Fruit fly (Drosophila melanogaster) whole organism, embryonic: Measurements from ENCODE around the gene Spn75F.

Experiments
- Aef1 ChIP-seq: fragments of 200-800 bp; sonication (Bioruptor generic); IDR thresholded peaks from 3 replicates; pipeline ENCODE4 v1.3.6; 2022; ENCODE audit warnings: missing biosample characterization, missing genetic modification characterization
- Atf6 ChIP-seq: fragments of 200-800 bp; sonication (Bioruptor generic); IDR thresholded peaks from 2 replicates; pipeline ENCODE4 v1.3.6; 2022; ENCODE audit warnings: missing biosample characterization, missing genetic modification characterization
- CG10979 ChIP-seq: fragments of 200-800 bp; sonication (Bioruptor generic); optimal IDR thresholded peaks from 2 replicates; lab custom pipeline; 2018; ENCODE audit warnings: missing biosample characterization, mild to moderate bottlenecking, missing genetic modification characterization, moderate library complexity
- CG11560 ChIP-seq: fragments of 200-800 bp; sonication (Bioruptor generic); IDR thresholded peaks from 3 replicates; pipeline ENCODE4 v1.3.6; 2022; ENCODE audit warnings: missing biosample characterization, missing genetic modification characterization
- CG14014 ChIP-seq: fragments of 200-800 bp; sonication (Bioruptor generic); IDR thresholded peaks from 2 replicates; pipeline ENCODE4 v1.3.6; 2022; ENCODE audit warnings: missing biosample characterization, missing genetic modification characterization
- CG17359 ChIP-seq: fragments of 200-800 bp; sonication (Bioruptor generic); optimal IDR thresholded peaks from 3 replicates; lab custom pipeline; 2018; ENCODE audit warnings: missing biosample characterization, mild to moderate bottlenecking, missing genetic modification characterization, moderate library complexity
- CG1792 ChIP-seq: fragments of 200-800 bp; sonication (Bioruptor generic); optimal IDR thresholded peaks from 2 replicates; lab custom pipeline; 2016; ENCODE audit warnings: missing biosample characterization, missing genetic modification characterization
- CG18619 ChIP-seq: fragments of 200-800 bp; sonication (Bioruptor generic); optimal IDR thresholded peaks from 3 replicates; lab custom pipeline; 2017; ENCODE audit warnings: missing biosample characterization, mild to moderate bottlenecking, missing genetic modification characterization
- CG2116 ChIP-seq: fragments of 200-800 bp; sonication (Bioruptor generic); optimal IDR thresholded peaks from 3 replicates; lab custom pipeline; 2018; ENCODE audit warnings: missing biosample characterization, mild to moderate bottlenecking, missing genetic modification characterization
- CG2202 ChIP-seq: fragments of 200-800 bp; sonication (Bioruptor generic); optimal IDR thresholded peaks from 2 replicates; lab custom pipeline; 2018; ENCODE audit warnings: missing biosample characterization, mild to moderate bottlenecking, missing genetic modification characterization
- CG30020 ChIP-seq: fragments of 200-800 bp; optimal IDR thresholded peaks from 2 replicates; lab custom pipeline; 2019; ENCODE audit warnings: missing biosample characterization, mild to moderate bottlenecking, missing genetic modification characterization, moderate library complexity
- CG31388 ChIP-seq: fragments of 200-800 bp; sonication (Bioruptor generic); optimal IDR thresholded peaks from 2 replicates; lab custom pipeline; 2016; ENCODE audit warnings: missing biosample characterization, missing genetic modification characterization
- CG32532 ChIP-seq: fragments of 200-800 bp; sonication (Bioruptor generic); IDR thresholded peaks from 2 replicates; pipeline ENCODE4 v1.3.6; 2022; ENCODE audit warnings: missing biosample characterization, missing genetic modification characterization
- CG4730 ChIP-seq: fragments of 200-800 bp; sonication (Bioruptor generic); IDR thresholded peaks from 2 replicates; pipeline ENCODE4 v1.3.6; 2022; ENCODE audit warnings: missing biosample characterization, missing genetic modification characterization
- CG6689 ChIP-seq: fragments of 200-800 bp; sonication (Bioruptor generic); IDR thresholded peaks from 2 replicates; pipeline ENCODE4 v1.3.6; 2022; ENCODE audit warnings: missing biosample characterization, missing genetic modification characterization
- Dad ChIP-seq: fragments of 200-800 bp; sonication (Bioruptor generic); optimal IDR thresholded peaks from 3 replicates; lab custom pipeline; 2016; ENCODE audit warnings: missing biosample characterization, missing genetic modification characterization
- Dip2 ChIP-seq: fragments of 200-800 bp; sonication (Bioruptor generic); IDR thresholded peaks from 2 replicates; pipeline ENCODE4 v1.3.6; 2022; ENCODE audit warnings: missing biosample characterization, missing genetic modification characterization
- MTF-1 ChIP-seq: fragments of 200-800 bp; sonication (Bioruptor generic); optimal IDR thresholded peaks from 2 replicates; lab custom pipeline; 2018; ENCODE audit warnings: missing biosample characterization, mild to moderate bottlenecking, missing genetic modification characterization, borderline replicate concordance
- Med ChIP-seq: fragments of 200-800 bp; sonication (Bioruptor generic); peaks from one replicate; lab custom pipeline; 2016; ENCODE audit warnings: missing biosample characterization, missing genetic modification characterization, mild to moderate bottlenecking, inconsistent platforms, moderate library complexity
- NC2α ChIP-seq: fragments of 200-800 bp; sonication (Bioruptor generic); optimal IDR thresholded peaks from 2 replicates; lab custom pipeline; 2016; ENCODE audit warnings: missing biosample characterization, missing genetic modification characterization
- NC2β ChIP-seq: fragments of 200-800 bp; sonication (Bioruptor generic); optimal IDR thresholded peaks from 2 replicates; lab custom pipeline; 2016; ENCODE audit warnings: missing biosample characterization, missing genetic modification characterization
- NFAT ChIP-seq: fragments of 200-800 bp; sonication (Bioruptor generic); IDR thresholded peaks from 2 replicates; pipeline ENCODE4 v1.3.6; 2022; ENCODE audit warnings: missing biosample characterization, missing genetic modification characterization
- Ravus ChIP-seq: fragments of 200-800 bp; sonication (Bioruptor generic); IDR thresholded peaks from 2 replicates; pipeline ENCODE4 v1.3.6; 2022; ENCODE audit warnings: missing biosample characterization, missing genetic modification characterization
- Xrp1 ChIP-seq: fragments of 200-800 bp; sonication (Bioruptor generic); IDR thresholded peaks from 2 replicates; pipeline ENCODE4 v1.3.6; 2022; ENCODE audit warnings: missing biosample characterization, missing genetic modification characterization
- abd-A ChIP-seq: fragments of 200-800 bp; sonication (Bioruptor generic); optimal IDR thresholded peaks from 3 replicates; lab custom pipeline; 2019; ENCODE audit warnings: missing biosample characterization, mild to moderate bottlenecking, missing genetic modification characterization, moderate library complexity
- al ChIP-seq: fragments of 200-800 bp; sonication (Bioruptor generic); IDR thresholded peaks from 2 replicates; pipeline ENCODE4 v1.3.6; 2022; ENCODE audit warnings: missing biosample characterization, missing genetic modification characterization
- aop ChIP-seq: fragments of 200-800 bp; sonication (Bioruptor generic); IDR thresholded peaks from 2 replicates; pipeline ENCODE4 v1.3.6; 2022; ENCODE audit warnings: missing biosample characterization, missing genetic modification characterization
- ash1 ChIP-seq: fragments of 200-800 bp; sonication (Bioruptor generic); optimal IDR thresholded peaks from 2 replicates; lab custom pipeline; 2018; ENCODE audit warnings: missing biosample characterization, mild to moderate bottlenecking, missing genetic modification characterization
- bowl ChIP-seq: fragments of 200-800 bp; sonication (Bioruptor generic); IDR thresholded peaks from 2 replicates; pipeline ENCODE4 v1.3.6; 2022; ENCODE audit warnings: missing biosample characterization, missing genetic modification characterization
- cas ChIP-seq: fragments of 200-800 bp; sonication (Bioruptor generic); IDR thresholded peaks from 2 replicates; pipeline ENCODE4 v1.3.6; 2022; ENCODE audit warnings: missing biosample characterization, missing genetic modification characterization
- corto ChIP-seq: fragments of 200-800 bp; sonication (Bioruptor generic); optimal IDR thresholded peaks from 2 replicates; lab custom pipeline; 2016; ENCODE audit warnings: missing biosample characterization, mild to moderate bottlenecking, missing genetic modification characterization, moderate library complexity
- danr ChIP-seq: fragments of 200-800 bp; sonication (Bioruptor generic); IDR thresholded peaks from 2 replicates; pipeline ENCODE4 v1.3.6; 2022; ENCODE audit warnings: missing biosample characterization, missing genetic modification characterization
- dimm ChIP-seq: fragments of 200-800 bp; sonication (Bioruptor generic); IDR thresholded peaks from 2 replicates; pipeline ENCODE4 v1.3.6; 2022; ENCODE audit warnings: missing biosample characterization, missing genetic modification characterization
- esg ChIP-seq: fragments of 200-800 bp; sonication (Bioruptor generic); conservative IDR thresholded peaks from 2 replicates; pipeline ENCODE4 v1.3.6; 2022; ENCODE audit warnings: missing biosample characterization, missing genetic modification characterization
- gro ChIP-seq: fragments of 200-800 bp; sonication (Bioruptor generic); optimal IDR thresholded peaks from 2 replicates; lab custom pipeline; 2016; ENCODE audit warnings: missing biosample characterization, missing genetic modification characterization
- h ChIP-seq: fragments of >200 bp; optimal IDR thresholded peaks from 2 replicates; lab custom pipeline; 2017
- jing ChIP-seq: fragments of 200-800 bp; sonication (Bioruptor generic); optimal IDR thresholded peaks from 2 replicates; lab custom pipeline; 2018; ENCODE audit warnings: missing biosample characterization, mild to moderate bottlenecking, missing genetic modification characterization
- kah ChIP-seq: fragments of 200-800 bp; sonication (Bioruptor generic); optimal IDR thresholded peaks from 2 replicates; lab custom pipeline; 2018; ENCODE audit warnings: missing biosample characterization, mild to moderate bottlenecking, missing genetic modification characterization
- lilli ChIP-seq: fragments of 200-800 bp; sonication (Bioruptor generic); optimal IDR thresholded peaks from 3 replicates; lab custom pipeline; 2016; ENCODE audit warnings: missing biosample characterization, missing genetic modification characterization
- nerfin-1 ChIP-seq: fragments of 200-800 bp; sonication (Bioruptor generic); optimal IDR thresholded peaks from 3 replicates; lab custom pipeline; 2019; ENCODE audit warnings: missing biosample characterization, mild to moderate bottlenecking, missing genetic modification characterization, moderate library complexity
- nerfin-2 ChIP-seq: fragments of 200-800 bp; sonication (Bioruptor generic); IDR thresholded peaks from 2 replicates; pipeline ENCODE4 v1.3.6; 2022; ENCODE audit warnings: missing biosample characterization, missing genetic modification characterization; ENCODE audit not compliant: partially characterized antibody
- pho ChIP-seq: fragments of 200-800 bp; sonication (Bioruptor generic); optimal IDR thresholded peaks from 2 replicates; lab custom pipeline; 2016; ENCODE audit warnings: missing biosample characterization, missing genetic modification characterization
- pros ChIP-seq: fragments of 200-800 bp; sonication (Bioruptor generic); optimal IDR thresholded peaks from 3 replicates; lab custom pipeline; 2019; ENCODE audit warnings: missing biosample characterization, mild to moderate bottlenecking, missing genetic modification characterization, moderate library complexity
- salm ChIP-seq: fragments of 200-800 bp; sonication (Bioruptor generic); optimal IDR thresholded peaks from 2 replicates; lab custom pipeline; 2018; ENCODE audit warnings: missing biosample characterization, mild to moderate bottlenecking, missing genetic modification characterization
- sima ChIP-seq: fragments of 200-800 bp; sonication (Bioruptor generic); optimal IDR thresholded peaks from 2 replicates; lab custom pipeline; 2016; ENCODE audit warnings: missing biosample characterization, missing genetic modification characterization
- so ChIP-seq: fragments of 200-800 bp; sonication (Bioruptor generic); IDR thresholded peaks from 3 replicates; pipeline ENCODE4 v1.3.6; 2022; ENCODE audit warnings: missing biosample characterization, missing genetic modification characterization
- sqz ChIP-seq: fragments of 200-800 bp; sonication (Bioruptor generic); optimal IDR thresholded peaks from 3 replicates; lab custom pipeline; 2018; ENCODE audit warnings: missing biosample characterization, mild to moderate bottlenecking, missing genetic modification characterization
- stc ChIP-seq: fragments of 200-800 bp; sonication (Bioruptor generic); IDR thresholded peaks from 2 replicates; pipeline ENCODE4 v1.3.6; 2022; ENCODE audit warnings: missing biosample characterization, missing genetic modification characterization
- tap ChIP-seq: fragments of 200-800 bp; optimal IDR thresholded peaks from 3 replicates; lab custom pipeline; 2019; ENCODE audit warnings: missing biosample characterization, mild to moderate bottlenecking, missing genetic modification characterization, moderate library complexity
- trh ChIP-seq: fragments of 200-800 bp; sonication (Bioruptor generic); optimal IDR thresholded peaks from 2 replicates; lab custom pipeline; 2016; ENCODE audit warnings: missing biosample characterization, missing genetic modification characterization
- z ChIP-seq: fragments of 200-800 bp; sonication (Bioruptor generic); IDR thresholded peaks from 3 replicates; pipeline ENCODE4 v1.3.6; 2022; ENCODE audit warnings: missing biosample characterization, missing genetic modification characterization
- zf30C ChIP-seq: fragments of 200-800 bp; sonication (Bioruptor generic); optimal IDR thresholded peaks from 3 replicates; lab custom pipeline; 2018; ENCODE audit warnings: missing biosample characterization, mild to moderate bottlenecking, missing genetic modification characterization
- zfh1 ChIP-seq: fragments of 200-800 bp; sonication (Bioruptor generic); IDR thresholded peaks from 3 replicates; pipeline ENCODE4 v1.3.6; 2022; ENCODE audit warnings: missing biosample characterization, missing genetic modification characterization

The Spn75F gene

DNA sequence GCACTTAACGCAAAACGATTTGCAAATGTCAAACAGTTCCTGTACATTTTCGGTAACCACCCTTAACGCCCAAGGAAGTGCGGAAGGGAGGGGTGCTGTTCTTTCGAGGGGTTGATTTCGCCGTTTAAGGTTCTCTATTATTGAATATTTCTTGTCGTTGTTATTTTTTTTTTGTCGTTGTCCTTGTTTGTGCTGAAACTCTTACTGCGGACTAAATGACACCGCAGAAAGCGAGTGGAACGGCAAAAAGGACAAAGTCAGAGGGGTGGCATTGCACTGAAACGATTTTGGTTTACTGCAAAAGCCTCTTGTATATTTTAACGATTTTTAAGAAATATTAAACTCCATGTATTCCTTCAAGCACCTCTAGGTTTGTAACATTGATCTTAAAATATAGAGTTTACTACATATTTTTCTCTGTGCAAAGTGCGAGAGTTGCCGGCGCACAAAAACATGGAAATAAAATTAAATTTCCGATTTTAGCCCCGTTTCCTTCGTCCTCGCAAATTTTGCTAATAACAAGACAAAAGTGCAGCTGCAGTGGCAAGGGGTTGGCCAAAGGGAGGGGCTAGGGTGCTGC is 22.6 kb upstream of the Spn75F start:
- TF ChIP-seq CG14014 (GFP tag; lab: Robert Waterston, UW) (no peak), al (GFP tag; lab: Robert Waterston, UW) (no peak), CG32532 (no peak), zfh1 (GFP tag; lab: Robert Waterston, UW) (no peak), jing (GFP tag; lab: Kevin White, UChicago) (no peak), bowl (GFP tag; lab: Robert Waterston, UW) (no peak), aop (no peak), Atf6 (GFP tag; lab: Robert Waterston, UW) (0 out of 2 replicates have a peak, but pooled peaks have one; percentile 13), z (GFP tag; lab: Robert Waterston, UW) (no peak), Dip2 (GFP tag; lab: Robert Waterston, UW) (no peak), NC2β (GFP tag; lab: Kevin White, UChicago) (peak; percentile 8), pho (no peak), MTF-1 (GFP tag; lab: Kevin White, UChicago) (no peak), CG10979 (tag; lab: Kevin White, UChicago) (no peak), corto (GFP tag; lab: Kevin White, UChicago) (no peak), CG17359 (tag; lab: Kevin White, UChicago) (peak; percentile 10), abd-A (tag; lab: Kevin White, UChicago) (peak; percentile 15), Med (GFP tag; lab: Kevin White, UChicago) (peak; percentile 63), stc (no peak), CG18619 (GFP tag; lab: Kevin White, UChicago) (no peak), so (no peak), tap (no peak), dimm (GFP tag; lab: Robert Waterston, UW) (no peak), pros (GFP tag; lab: Kevin White, UChicago) (peak; percentile 95), zf30C (peak; percentile 31), CG31388 (no peak), Dad (GFP tag; lab: Kevin White, UChicago) (no peak), CG2116 (GFP tag; lab: Kevin White, UChicago) (no peak), ash1 (GFP tag; lab: Kevin White, UChicago) (no peak), trh (GFP tag; lab: Kevin White, UChicago) (no peak), Xrp1 (GFP tag; lab: Robert Waterston, UW) (0 out of 2 replicates have a peak, but pooled peaks have one; percentile 21), nerfin-1 (tag; lab: Kevin White, UChicago) (peak; percentile 28), salm (tag; lab: Kevin White, UChicago) (no peak), cas (GFP tag; lab: Robert Waterston, UW) (no peak), CG11560 (tag; lab: Robert Waterston, UW) (no peak), gro (GFP tag; lab: Kevin White, UChicago) (no peak), CG6689 (GFP tag; lab: Robert Waterston, UW) (no peak), lilli (GFP tag; lab: Kevin White, UChicago) (no peak), CG1792 (GFP tag; lab: Kevin White, UChicago) (no peak), sqz (peak; percentile 66), NFAT (GFP tag; lab: Robert Waterston, UW) (no peak), CG30020 (tag; lab: Kevin White, UChicago) (no peak), esg (GFP tag; lab: Robert Waterston, UW) (no peak), CG4730 (GFP tag; lab: Robert Waterston, UW) (0 out of 2 replicates have a peak, but pooled peaks have one; percentile 39), NC2α (no peak), danr (GFP tag; lab: Robert Waterston, UW) (no peak), Aef1 (GFP tag; lab: Robert Waterston, UW) (no peak), kah (GFP tag; lab: Kevin White, UChicago) (no peak), nerfin-2 (GFP tag; lab: Robert Waterston, UW) (no peak), sima (GFP tag; lab: Kevin White, UChicago) (no peak), h (lab: Kevin White, UChicago) (no peak), Ravus (GFP tag; lab: Robert Waterston, UW) (no peak), CG2202 (tag; lab: Kevin White, UChicago) (no peak)
